Fruit fly (Drosophila melanogaster): ENCODE results near the gene CG6051.

The CG6051 gene

DNA sequence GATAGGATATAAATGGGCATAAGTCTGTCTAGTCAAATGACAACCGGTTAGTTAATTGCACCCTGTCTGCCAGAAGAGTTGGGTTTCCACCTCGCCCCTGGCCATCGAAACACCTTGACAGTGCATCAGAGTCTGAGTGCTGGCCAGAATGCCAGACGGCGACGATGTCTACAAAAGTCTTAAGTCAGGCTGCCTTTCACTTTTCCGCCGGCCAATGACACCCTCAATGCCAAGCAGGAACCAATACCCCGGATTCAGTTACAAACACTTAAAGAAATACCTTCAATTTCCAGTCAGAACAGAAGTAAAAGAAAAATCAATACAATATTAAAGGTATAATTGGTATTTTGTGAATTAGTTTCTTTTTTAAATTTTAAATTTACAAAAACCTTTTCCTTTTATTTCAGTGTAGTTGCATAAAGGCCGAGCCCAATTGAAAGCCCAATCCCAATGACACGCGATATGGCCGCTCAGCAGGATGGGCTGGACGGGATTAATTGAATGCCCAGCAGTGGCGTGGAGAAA lies 66.3 kb downstream of the CG6051 start:
- TF ChIP-seq Mio (GFP tag; optimal IDR thresholded peaks at IDR 0.05) (no peak), HLH106 (tag; optimal IDR thresholded peaks at IDR 0.05) (no peak), Jra (GFP tag; optimal IDR thresholded peaks at IDR 0.05) (no peak), OdsH (GFP tag; optimal IDR thresholded peaks at IDR 0.05) (no peak), br (GFP tag; optimal IDR thresholded peaks at IDR 0.05) (no peak), pan (optimal IDR thresholded peaks at IDR 0.05) (no peak), jim (GFP tag; optimal IDR thresholded peaks at IDR 0.05) (no peak), Hr78 (GFP tag; optimal IDR thresholded peaks at IDR 0.05) (no peak), Dfd (GFP tag; optimal IDR thresholded peaks at IDR 0.05) (no peak), h (GFP tag; optimal IDR thresholded peaks at IDR 0.05) (peak; percentile 7), sv (GFP tag; optimal IDR thresholded peaks at IDR 0.05) (no peak), CG32264 (GFP tag; optimal IDR thresholded peaks at IDR 0.05) (no peak), dl (GFP tag; optimal IDR thresholded peaks at IDR 0.05; ENCODE audit: insufficient read depth in 1 of 2, partially characterized antibody in 2 of 2) (no peak), dsf (GFP tag; optimal IDR thresholded peaks at IDR 0.05; ENCODE audit: borderline replicate concordance) (no peak), woc (GFP tag; optimal IDR thresholded peaks at IDR 0.05) (no peak), brk (GFP tag; optimal IDR thresholded peaks at IDR 0.05) (no peak), foxo (GFP tag; optimal IDR thresholded peaks at IDR 0.05) (peak in 1 of 2 experiments; percentile 10), GATAd (GFP tag; optimal IDR thresholded peaks at IDR 0.05) (no peak), Abd-B (GFP tag; optimal IDR thresholded peaks at IDR 0.05) (no peak), dmrt93B (GFP tag; optimal IDR thresholded peaks at IDR 0.05) (no peak), fru (GFP tag; optimal IDR thresholded peaks at IDR 0.05) (peak; percentile 12), CG9705 (GFP tag; optimal IDR thresholded peaks at IDR 0.05) (no peak), N (GFP tag; optimal IDR thresholded peaks at IDR 0.05) (no peak), Hnf4 (GFP tag; optimal IDR thresholded peaks at IDR 0.05) (no peak), Myc (optimal IDR thresholded peaks at IDR 0.05) (no peak)

dm6 chr3R:27082752-27083151 lies 68.1 kb downstream of the CG6051 start:
- TF ChIP-seq rgr (GFP tag; optimal IDR thresholded peaks at IDR 0.05) (no peak), Myc (optimal IDR thresholded peaks at IDR 0.05) (peak; percentile 66)

DNA sequence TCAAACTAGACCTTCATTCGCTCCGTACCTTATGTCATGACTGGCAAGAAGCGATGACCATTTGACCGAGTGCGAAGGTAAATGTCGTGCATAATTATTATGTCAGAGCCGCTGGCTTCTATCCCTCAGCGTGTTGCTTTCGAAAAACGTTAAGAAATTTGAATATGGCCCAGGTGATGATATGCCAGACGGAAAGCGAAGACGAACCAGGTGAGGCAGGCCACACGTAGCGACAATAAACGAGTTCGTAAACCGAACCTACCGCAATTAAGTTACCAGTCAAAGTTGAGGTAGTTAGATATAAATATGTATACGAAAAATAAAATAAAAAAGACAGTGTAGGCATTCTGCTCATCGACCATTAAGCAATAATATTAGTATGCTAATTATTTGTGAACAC lies 74.3 kb downstream of the CG6051 start:
- TF ChIP-seq OdsH (GFP tag; optimal IDR thresholded peaks at IDR 0.05) (no peak), CG32264 (GFP tag; optimal IDR thresholded peaks at IDR 0.05) (no peak), Dfd (GFP tag; optimal IDR thresholded peaks at IDR 0.05) (no peak)

DNA sequence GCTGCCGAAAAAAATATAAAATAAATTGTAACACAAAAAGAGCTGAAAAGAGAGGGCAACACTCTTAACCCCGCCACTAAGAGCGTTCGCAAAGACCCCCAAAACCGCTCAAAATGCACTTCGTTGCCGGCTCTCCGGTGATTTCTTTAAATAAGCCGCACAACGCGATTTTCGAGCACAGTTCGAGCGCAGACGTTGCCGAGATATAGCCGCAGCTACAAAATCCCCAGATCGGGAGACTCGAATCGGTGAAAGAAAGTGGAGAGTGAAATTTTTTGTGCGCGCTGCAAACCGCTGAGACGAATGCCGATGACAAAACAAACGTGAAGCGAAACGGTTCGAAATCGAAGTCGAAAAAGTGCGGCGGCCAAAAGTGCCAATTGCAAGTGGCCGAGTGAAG lies 75.2 kb downstream of the CG6051 start, which contains the start of gene CG14257:
TSS of gene CG14257 (plus strand) at position 177 of the 400 bp plus-strand sequence.
- peak; percentile 71 for TF ChIP-seq psq (GFP tag; optimal IDR thresholded peaks at IDR 0.05)
- TF ChIP-seq Hr83 (GFP tag; optimal IDR thresholded peaks at IDR 0.05; ENCODE audit: poor library complexity, severe bottlenecking), result no peak
- TF ChIP-seq Rel (GFP tag; optimal IDR thresholded peaks at IDR 0.05), result no peak
- peak; percentile 23 for TF ChIP-seq Rel (tag; optimal IDR thresholded peaks at IDR 0.05)
- TF ChIP-seq Vsx2 (GFP tag; optimal IDR thresholded peaks at IDR 0.05; ENCODE audit: partially characterized antibody), result peak; percentile 8
- TF ChIP-seq Dif (GFP tag; optimal IDR thresholded peaks at IDR 0.05; ENCODE audit: partially characterized antibody), result peak; percentile 48

Measured in whole organism, wandering third instar larva.